2 fruit fly cellular contexts compared by ENCODE assay signal in genomic region chrX:522357-523043, dm6.
A peak's percentile ranks its signal among the peaks of the same experiment; 100 is the strongest.
TF ChIP-seq lines count a peak whose summit lies in the region.

No protein-coding gene starts in this region.

TF ChIP-seq in whole organism, embryonic, 481 proteins besides CTCF, POLR2A, EP300 and RAD21 (continued from another document and continues in another):
- TF ChIP-seq CG16863 (GFP tag; optimal IDR thresholded peaks at IDR 0.05; lab: Kevin White, UChicago) (peak; percentile 72), zf30C (GFP tag; optimal IDR thresholded peaks at IDR 0.05; lab: Kevin White, UChicago) (no peak), Kr (GFP tag; optimal IDR thresholded peaks at IDR 0.05; lab: Kevin White, UChicago) (peak; percentile 10), sens (GFP tag; lab: Kevin White, UChicago) (peak; percentile 91), phol (tag; optimal IDR thresholded peaks at IDR 0.05; lab: Kevin White, UChicago) (peak; percentile 33), grn (GFP tag; optimal IDR thresholded peaks at IDR 0.05; lab: Kevin White, UChicago) (peak; percentile 32), CG8089 (GFP tag; optimal IDR thresholded peaks at IDR 0.05; lab: Kevin White, UChicago) (peak; percentile 53), jing (GFP tag; optimal IDR thresholded peaks at IDR 0.05; lab: Kevin White, UChicago) (no peak), CG33557 (GFP tag; optimal IDR thresholded peaks at IDR 0.05; lab: Kevin White, UChicago) (peak; percentile 46), crp (GFP tag; optimal IDR thresholded peaks at IDR 0.05; lab: Kevin White, UChicago) (peak in 1 of 2 experiments; percentile 6), Stat92E (GFP tag; optimal IDR thresholded peaks at IDR 0.05; lab: Kevin White, UChicago) (no peak), CG1602 (GFP tag; optimal IDR thresholded peaks at IDR 0.05; lab: Kevin White, UChicago) (peak; percentile 52), CG12299 (tag; optimal IDR thresholded peaks at IDR 0.05; lab: Kevin White, UChicago) (peak; percentile 73), E2f2 (GFP tag; IDR thresholded peaks at IDR 0.05; lab: Robert Waterston, UW) (peak; percentile 49; the same call in 1 of the 2 replicates), tna (GFP tag; IDR thresholded peaks at IDR 0.05; lab: Robert Waterston, UW; ENCODE audit: partially characterized antibody) (0 out of 2 replicates have a peak, but pooled peaks have one; percentile 43), CG4820 (GFP tag; optimal IDR thresholded peaks at IDR 0.05; lab: Kevin White, UChicago) (peak; percentile 52), CG7745 (tag; optimal IDR thresholded peaks at IDR 0.05; lab: Kevin White, UChicago) (no peak), CG4730 (GFP tag; IDR thresholded peaks at IDR 0.05; lab: Robert Waterston, UW) (peak; percentile 70), Mrtf (GFP tag; IDR thresholded peaks at IDR 0.05; lab: Robert Waterston, UW) (peak; percentile 88; the same call in 2 of the 3 replicates), BtbVII (GFP tag; optimal IDR thresholded peaks at IDR 0.05; lab: Kevin White, UChicago) (peak; percentile 42), Ets97D (GFP tag; optimal IDR thresholded peaks at IDR 0.05; lab: Kevin White, UChicago) (peak; percentile 49), CG18764 (GFP tag; optimal IDR thresholded peaks at IDR 0.05; lab: Kevin White, UChicago) (peak; percentile 66), GATAe (GFP tag; conservative IDR thresholded peaks at IDR 0.05; lab: Robert Waterston, UW) (no peak; the same call in 1 of the 2 replicates), Bgb (GFP tag; IDR thresholded peaks at IDR 0.05; lab: Robert Waterston, UW; ENCODE audit: partially characterized antibody) (peak; percentile 51; the same call in 1 of the 2 replicates), seq (GFP tag; IDR thresholded peaks at IDR 0.05; lab: Robert Waterston, UW) (peak; percentile 75; the same call in 1 of the 2 replicates), HLH4C (GFP tag; IDR thresholded peaks at IDR 0.05; lab: Robert Waterston, UW; ENCODE audit: partially characterized antibody) (no peak), slou (GFP tag; optimal IDR thresholded peaks at IDR 0.05; lab: Kevin White, UChicago) (peak; percentile 40), CG6765 (GFP tag; optimal IDR thresholded peaks at IDR 0.05; lab: Kevin White, UChicago) (peak; percentile 82), ci (GFP tag; IDR thresholded peaks at IDR 0.05; lab: Robert Waterston, UW) (peak; percentile 95), Xrp1 (GFP tag; IDR thresholded peaks at IDR 0.05; lab: Robert Waterston, UW) (peak; percentile 86), CG1233 (GFP tag; optimal IDR thresholded peaks at IDR 0.05; lab: Kevin White, UChicago) (peak; percentile 82), CG12659 (GFP tag; optimal IDR thresholded peaks at IDR 0.05; lab: Kevin White, UChicago) (peak; percentile 80), Sin3A (optimal IDR thresholded peaks at IDR 0.05; lab: Kevin White, UChicago) (no peak), Atf6 (GFP tag; IDR thresholded peaks at IDR 0.05; lab: Robert Waterston, UW) (peak; percentile 84), CG2889 (GFP tag; IDR thresholded peaks at IDR 0.05; lab: Robert Waterston, UW) (no peak; the same call in 2 of the 3 replicates), stc (GFP tag; IDR thresholded peaks at IDR 0.05; lab: Robert Waterston, UW) (peak; percentile 60), Dbx (GFP tag; IDR thresholded peaks at IDR 0.05; lab: Robert Waterston, UW) (peak; percentile 92), CG12104 (GFP tag; optimal IDR thresholded peaks at IDR 0.05; lab: Kevin White, UChicago) (peak; percentile 61), wdn (GFP tag; IDR thresholded peaks at IDR 0.05; lab: Robert Waterston, UW) (peak; percentile 78), CG7987 (GFP tag; optimal IDR thresholded peaks at IDR 0.05; lab: Kevin White, UChicago) (peak; percentile 78), amos (GFP tag; IDR thresholded peaks at IDR 0.05; lab: Robert Waterston, UW; ENCODE audit: partially characterized antibody) (no peak; the same call in 1 of the 2 replicates), al (GFP tag; IDR thresholded peaks at IDR 0.05; lab: Robert Waterston, UW) (peak; percentile 75), CG8281 (tag; optimal IDR thresholded peaks at IDR 0.05; lab: Kevin White, UChicago) (peak; percentile 5), da (GFP tag; optimal IDR thresholded peaks at IDR 0.05; lab: Kevin White, UChicago) (peak; percentile 4), ham (GFP tag; IDR thresholded peaks at IDR 0.05; lab: Robert Waterston, UW) (peak; percentile 61; the same call in 1 of the 2 replicates), sob (GFP tag; IDR thresholded peaks at IDR 0.05; lab: Robert Waterston, UW) (peak; percentile 91), NK7.1 (GFP tag; optimal IDR thresholded peaks at IDR 0.05; lab: Kevin White, UChicago) (peak; percentile 47), nerfin-2 (GFP tag; IDR thresholded peaks at IDR 0.05; lab: Robert Waterston, UW; ENCODE audit: partially characterized antibody) (no peak), CG11085 (GFP tag; IDR thresholded peaks at IDR 0.05; lab: Robert Waterston, UW) (peak; percentile 87), CG11723 (GFP tag; optimal IDR thresholded peaks at IDR 0.05; lab: Kevin White, UChicago) (peak; percentile 84), ro (GFP tag; IDR thresholded peaks at IDR 0.05; lab: Robert Waterston, UW) (no peak), Dfd (GFP tag; optimal IDR thresholded peaks at IDR 0.05; lab: Kevin White, UChicago) (no peak), grau (tag; optimal IDR thresholded peaks at IDR 0.05; lab: Kevin White, UChicago) (peak; percentile 80), CG17328 (GFP tag; IDR thresholded peaks at IDR 0.05; lab: Robert Waterston, UW) (peak; percentile 77), scrt (GFP tag; optimal IDR thresholded peaks at IDR 0.05; lab: Kevin White, UChicago) (peak; percentile 63), caup (GFP tag; optimal IDR thresholded peaks at IDR 0.05; lab: Kevin White, UChicago; ENCODE audit: severe bottlenecking) (peak; percentile 88), CG10979 (tag; optimal IDR thresholded peaks at IDR 0.05; lab: Kevin White, UChicago) (peak; percentile 46), shn (GFP tag; optimal IDR thresholded peaks at IDR 0.05; lab: Kevin White, UChicago) (peak; percentile 74), corto (GFP tag; optimal IDR thresholded peaks at IDR 0.05; lab: Kevin White, UChicago) (peak; percentile 37), CG17802 (tag; optimal IDR thresholded peaks at IDR 0.05; lab: Kevin White, UChicago) (peak; percentile 27), stwl (tag; optimal IDR thresholded peaks at IDR 0.05; lab: Kevin White, UChicago) (no peak), CG10209 (GFP tag; optimal IDR thresholded peaks at IDR 0.05; lab: Kevin White, UChicago) (peak; percentile 67), CG11398 (GFP tag; optimal IDR thresholded peaks at IDR 0.05; lab: Kevin White, UChicago) (peak; percentile 59), CG17361 (GFP tag; IDR thresholded peaks at IDR 0.05; lab: Robert Waterston, UW) (no peak)

TF ChIP-seq in whole organism, prepupa, 60 proteins besides CTCF, POLR2A, EP300 and RAD21 (continued from another document):
- TF ChIP-seq Ets96B (tag; optimal IDR thresholded peaks at IDR 0.05; lab: Kevin White, UChicago) (peak; percentile 48), CG10669 (GFP tag; optimal IDR thresholded peaks at IDR 0.05; lab: Kevin White, UChicago) (peak; percentile 60), Lpt (GFP tag; optimal IDR thresholded peaks at IDR 0.05; lab: Kevin White, UChicago) (peak; percentile 82), pdm3 (GFP tag; optimal IDR thresholded peaks at IDR 0.05; lab: Kevin White, UChicago) (peak; percentile 70), CG6854 (GFP tag; optimal IDR thresholded peaks at IDR 0.05; lab: Kevin White, UChicago) (peak; percentile 62), CG6276 (GFP tag; optimal IDR thresholded peaks at IDR 0.05; lab: Kevin White, UChicago) (peak; percentile 47), CG3919 (GFP tag; optimal IDR thresholded peaks at IDR 0.05; lab: Kevin White, UChicago) (peak; percentile 82), fd59A (GFP tag; optimal IDR thresholded peaks at IDR 0.05; lab: Kevin White, UChicago) (peak; percentile 52), svp (GFP tag; lab: Kevin White, UChicago) (peak; percentile 91)
TF ChIP-seq in whole organism, prepupa: peak in this region for 56.
